Worm (Caenorhabditis elegans) whole organism, late embryonic: ENCODE results near the gene C17G10.1.

Experiments used
- F13H6.1 ChIP-seq: sonication (generic microtip); optimal IDR thresholded peaks from 2 replicates; lab custom pipeline; 2016; ENCODE audit warnings: missing genetic modification characterization, missing compliant biosample characterization
- K09A11.1 ChIP-seq: sonication (generic microtip); optimal IDR thresholded peaks from 2 replicates; lab custom pipeline; 2017; ENCODE audit warnings: antibody characterized with exemption, mild to moderate bottlenecking, missing genetic modification characterization, missing compliant biosample characterization; ENCODE audit not compliant: insufficient read depth
- ceh-14 ChIP-seq: sonication (generic microtip); optimal IDR thresholded peaks from 2 replicates; lab custom pipeline; 2016; ENCODE audit warnings: missing genotype, missing genetic modification characterization, missing compliant biosample characterization
- ceh-18 ChIP-seq: sonication (generic microtip); optimal IDR thresholded peaks from 2 replicates; lab custom pipeline; 2016; ENCODE audit warnings: missing genetic modification characterization, missing compliant biosample characterization
- ceh-31 ChIP-seq: sonication (generic microtip); optimal IDR thresholded peaks from 2 replicates; lab custom pipeline; 2016; ENCODE audit warnings: missing genetic modification characterization, missing compliant biosample characterization
- che-1 ChIP-seq: sonication (generic microtip); optimal IDR thresholded peaks from 2 replicates; lab custom pipeline; 2016; ENCODE audit warnings: mild to moderate bottlenecking, missing genetic modification characterization, missing compliant biosample characterization
- fkh-10 ChIP-seq: fragments of 150-350 bp; optimal IDR thresholded peaks from 2 replicates; lab custom pipeline; 2014; ENCODE audit warnings: missing biosample characterization, missing genetic modification reagents, missing genetic modification characterization
- nhr-232 ChIP-seq: sonication (generic microtip); optimal IDR thresholded peaks from 2 replicates; lab custom pipeline; 2016; ENCODE audit warnings: missing genetic modification characterization, missing compliant biosample characterization
- odd-2 ChIP-seq: sonication (generic microtip); optimal IDR thresholded peaks from 2 replicates; lab custom pipeline; 2017; ENCODE audit warnings: antibody characterized with exemption, mild to moderate bottlenecking, missing genetic modification characterization, missing compliant biosample characterization
- pqm-1 ChIP-seq: sonication (generic microtip); optimal IDR thresholded peaks from 2 replicates; lab custom pipeline; 2016; ENCODE audit warnings: missing genetic modification characterization, missing compliant biosample characterization
- tbx-2 ChIP-seq: sonication (generic microtip); optimal IDR thresholded peaks from 2 replicates; lab custom pipeline; 2016; ENCODE audit warnings: missing genetic modification characterization, missing compliant biosample characterization
- unc-42 ChIP-seq: sonication (generic microtip); optimal IDR thresholded peaks from 2 replicates; lab custom pipeline; 2016; ENCODE audit warnings: missing genotype, missing genetic modification characterization, missing compliant biosample characterization
- unc-86 ChIP-seq: sonication (generic microtip); optimal IDR thresholded peaks from 2 replicates; lab custom pipeline; 2016; ENCODE audit warnings: missing genetic modification characterization, missing compliant biosample characterization

DNA sequence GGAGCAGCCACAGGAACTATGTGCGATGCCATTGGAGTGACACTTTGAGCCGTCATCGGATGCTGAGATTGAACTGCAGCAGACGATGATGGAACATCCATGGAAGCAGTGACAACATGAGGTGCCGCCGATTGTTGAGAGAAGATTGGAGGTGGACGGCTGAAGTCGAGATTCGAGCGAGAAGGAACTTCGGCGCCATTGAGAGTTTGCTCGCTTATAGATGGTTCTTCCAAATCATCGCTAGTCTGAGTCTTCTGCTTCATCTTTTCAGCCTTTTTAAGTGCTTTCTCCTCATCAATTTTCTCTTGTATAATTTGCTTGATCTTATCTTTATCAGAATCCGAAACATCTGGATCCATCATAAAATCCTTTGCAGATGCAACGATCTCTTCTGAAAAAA, 45.8 kb downstream of the C17G10.1 start:
- TF ChIP-seq fkh-10 (GFP tag; lab: Kevin White, UChicago) (no peak), pqm-1 (no peak), che-1 (tag; lab: Kevin White, UChicago) (no peak), tbx-2 (tag; lab: Kevin White, UChicago) (no peak), ceh-31 (tag; lab: Kevin White, UChicago) (no peak), unc-42 (tag; lab: Kevin White, UChicago) (no peak), F13H6.1 (tag; lab: Kevin White, UChicago) (no peak), unc-86 (no peak), ceh-18 (tag; lab: Kevin White, UChicago) (no peak), nhr-232 (no peak), odd-2 (no peak), ceh-14 (tag; lab: Kevin White, UChicago) (no peak), K09A11.1 (tag; lab: Kevin White, UChicago) (no peak)
